Worm (Caenorhabditis elegans): ENCODE measurements around the gene F58F12.12.

DNA sequence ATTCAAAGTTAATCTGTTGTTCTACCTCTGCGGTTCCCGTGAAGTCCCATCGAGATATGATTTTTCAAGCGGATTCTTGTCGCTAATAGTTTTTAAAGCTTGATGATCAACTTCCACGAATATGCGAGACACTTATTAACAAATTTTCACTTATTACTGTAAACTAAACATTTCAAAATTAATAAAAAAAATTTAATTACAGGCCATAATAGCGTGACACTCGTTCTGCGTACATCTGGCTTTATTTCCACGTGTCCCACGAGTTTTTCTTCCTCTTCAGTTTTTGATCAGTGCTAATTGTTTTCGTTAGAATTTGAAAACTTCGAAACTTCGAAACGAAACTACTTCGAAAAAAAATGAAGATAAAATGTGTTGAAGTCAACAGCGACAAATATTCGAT is 20.7 kb downstream of the F58F12.12 start, which contains the start of gene btb-2:
- no peak for TF ChIP-seq sptf-1 (tag; optimal IDR thresholded peaks at IDR 0.05)
- no peak for TF ChIP-seq dpl-1 (GFP tag; optimal IDR thresholded peaks at IDR 0.05)
- TF ChIP-seq nhr-77 (tag; optimal IDR thresholded peaks at IDR 0.05) = no peak
- no peak for TF ChIP-seq egl-27 (tag; optimal IDR thresholded peaks at IDR 0.05)
- no peak for TF ChIP-seq fkh-10 (GFP tag; optimal IDR thresholded peaks at IDR 0.05)
